Worm (Caenorhabditis elegans): Measurements from ENCODE around the gene C15B12.8.

ce11 chrX:6445239-6445638 lies 28.8 kb upstream of the C15B12.8 start:
- TF ChIP-seq ceh-58 (GFP tag; IDR thresholded peaks at IDR 0.05): no peak
- TF ChIP-seq lin-35 (GFP tag; optimal IDR thresholded peaks at IDR 0.05): no peak
- no peak for TF ChIP-seq aptf-2 (GFP tag; conservative IDR thresholded peaks at IDR 0.05)
- no peak for TF ChIP-seq lir-1 (GFP tag; conservative IDR thresholded peaks at IDR 0.05)
- TF ChIP-seq nfya-1 (tag; optimal IDR thresholded peaks at IDR 0.05; ENCODE audit: borderline replicate concordance, insufficient read depth): no peak
- TF ChIP-seq snpc-4 (GFP tag; optimal IDR thresholded peaks at IDR 0.05): no peak
- no peak for TF ChIP-seq snpc-4 (tag; optimal IDR thresholded peaks at IDR 0.05)
- no peak for TF ChIP-seq hmg-1.2 (GFP tag; IDR thresholded peaks at IDR 0.05)
- no peak for TF ChIP-seq pha-4 (tag; optimal IDR thresholded peaks at IDR 0.05)
- TF ChIP-seq attf-6 (GFP tag; IDR thresholded peaks at IDR 0.05): no peak
- no peak for TF ChIP-seq B0261.1 (tag; optimal IDR thresholded peaks at IDR 0.05)
- TF ChIP-seq efl-1 (GFP tag; optimal IDR thresholded peaks at IDR 0.05): no peak
- TF ChIP-seq tlf-1 (GFP tag; optimal IDR thresholded peaks at IDR 0.05): no peak

Data from whole organism, young adult.